Worm (Caenorhabditis elegans) whole organism, mixed stage, embryonic: ENCODE measurements around the gene F38B2.6.

Experiments
- M03D4.4 ChIP-seq: sonication (generic microtip); optimal IDR thresholded peaks from 2 replicates; lab custom pipeline; 2017; ENCODE audit warnings: mild to moderate bottlenecking, missing genetic modification characterization, missing compliant biosample characterization
- bed-3 ChIP-seq: fragments of 200-800 bp; sonication (Bioruptor generic); optimal IDR thresholded peaks from 3 replicates; lab custom pipeline; 2018; ENCODE audit warnings: mild to moderate bottlenecking, missing genetic modification characterization, moderate library complexity, missing compliant biosample characterization
- blmp-1 ChIP-seq: fragments of 150-350 bp; optimal IDR thresholded peaks from 2 replicates; lab custom pipeline; 2014; ENCODE audit warnings: missing biosample characterization, missing genetic modification characterization
- ceh-43 ChIP-seq: fragments of 200-800 bp; sonication (Bioruptor generic); optimal IDR thresholded peaks from 2 replicates; lab custom pipeline; 2018; ENCODE audit warnings: mild to moderate bottlenecking, missing genetic modification characterization, moderate library complexity, missing compliant biosample characterization
- ceh-83 ChIP-seq: fragments of 200-800 bp; sonication (Bioruptor generic); optimal IDR thresholded peaks from 2 replicates; lab custom pipeline; 2018; ENCODE audit warnings: mild to moderate bottlenecking, missing genetic modification characterization, missing compliant biosample characterization
- ces-1 ChIP-seq: fragments of 150-350 bp; optimal IDR thresholded peaks from 2 replicates; lab custom pipeline; 2014; ENCODE audit warnings: missing biosample characterization, missing genetic modification reagents, missing genetic modification characterization
- cnd-1 ChIP-seq: fragments of 200-800 bp; sonication (Bioruptor generic); optimal IDR thresholded peaks from 2 replicates; lab custom pipeline; 2018; ENCODE audit warnings: mild to moderate bottlenecking, missing genetic modification characterization, missing compliant biosample characterization
- drap-1 ChIP-seq: fragments of 200-800 bp; sonication (Bioruptor generic); optimal IDR thresholded peaks from 3 replicates; lab custom pipeline; 2018; ENCODE audit warnings: mild to moderate bottlenecking, missing genetic modification characterization, missing compliant biosample characterization
- elt-3 ChIP-seq: fragments of 150-350 bp; optimal IDR thresholded peaks from 2 replicates; lab custom pipeline; 2014; ENCODE audit warnings: missing biosample characterization, missing genetic modification characterization
- flh-1 ChIP-seq: fragments of 200-800 bp; sonication (Bioruptor generic); optimal IDR thresholded peaks from 2 replicates; lab custom pipeline; 2018; ENCODE audit warnings: mild to moderate bottlenecking, missing genetic modification characterization, moderate library complexity, missing compliant biosample characterization
- ham-2 ChIP-seq: fragments of 200-800 bp; sonication (Bioruptor generic); optimal IDR thresholded peaks from 2 replicates; lab custom pipeline; 2018; ENCODE audit warnings: mild to moderate bottlenecking, missing genetic modification characterization, missing compliant biosample characterization
- hlh-1 ChIP-seq: fragments of 150-350 bp; optimal IDR thresholded peaks from 2 replicates; lab custom pipeline; 2014; ENCODE audit warnings: missing biosample characterization, missing genetic modification reagents, missing genetic modification characterization
- lin-13 ChIP-seq: fragments of 150-350 bp; optimal IDR thresholded peaks from 2 replicates; lab custom pipeline; 2014; ENCODE audit warnings: missing biosample characterization, missing genetic modification characterization
- lin-32 ChIP-seq: fragments of 200-800 bp; sonication (Bioruptor generic); optimal IDR thresholded peaks from 2 replicates; lab custom pipeline; 2018; ENCODE audit warnings: mild to moderate bottlenecking, missing genetic modification characterization, missing compliant biosample characterization
- lsy-2 ChIP-seq: fragments of 150-350 bp; optimal IDR thresholded peaks from 2 replicates; lab custom pipeline; 2014; ENCODE audit warnings: missing biosample characterization, missing genetic modification characterization
- mab-5 ChIP-seq: fragments of 150-350 bp; optimal IDR thresholded peaks from 2 replicates; lab custom pipeline; 2014; ENCODE audit warnings: missing biosample characterization, missing genetic modification characterization
- mep-1 ChIP-seq: fragments of 150-350 bp; optimal IDR thresholded peaks from 2 replicates; lab custom pipeline; 2017; ENCODE audit warnings: missing biosample characterization, missing genetic modification reagents, missing genetic modification characterization, inconsistent platforms
- mls-2 ChIP-seq: sonication (generic microtip); optimal IDR thresholded peaks from 2 replicates; lab custom pipeline; 2016; ENCODE audit warnings: mild to moderate bottlenecking, missing genetic modification characterization, moderate library complexity, missing compliant biosample characterization
- nhr-12 ChIP-seq: fragments of 150-350 bp; optimal IDR thresholded peaks from 2 replicates; lab custom pipeline; 2014; ENCODE audit warnings: missing biosample characterization, missing genetic modification characterization
- nhr-2 ChIP-seq: fragments of 150-350 bp; optimal IDR thresholded peaks from 2 replicates; lab custom pipeline; 2014; ENCODE audit warnings: missing biosample characterization, missing genetic modification characterization
- nhr-237 ChIP-seq: fragments of 150-350 bp; optimal IDR thresholded peaks from 2 replicates; lab custom pipeline; 2014; ENCODE audit warnings: missing biosample characterization, missing genetic modification characterization
- nhr-28 ChIP-seq: fragments of 150-350 bp; optimal IDR thresholded peaks from 2 replicates; lab custom pipeline; 2014; ENCODE audit warnings: missing biosample characterization, missing genetic modification characterization
- nhr-76 ChIP-seq: sonication (generic microtip); optimal IDR thresholded peaks from 2 replicates; lab custom pipeline; 2017; ENCODE audit warnings: missing biosample characterization, missing genetic modification characterization
- pha-4 ChIP-seq: fragments of 150-350 bp; optimal IDR thresholded peaks from 2 replicates; lab custom pipeline; 2018; ENCODE audit warnings: missing biosample characterization, missing genetic modification reagents, missing genetic modification characterization
- sem-2 ChIP-seq: fragments of 200-800 bp; sonication (Bioruptor generic); optimal IDR thresholded peaks from 2 replicates; lab custom pipeline; 2018; ENCODE audit warnings: mild to moderate bottlenecking, missing genetic modification characterization, missing compliant biosample characterization
- snpc-4 ChIP-seq: fragments of 150-350 bp; optimal IDR thresholded peaks from 2 replicates; lab custom pipeline; 2014; ENCODE audit warnings: missing biosample characterization, missing genetic modification characterization
- sptf-1 ChIP-seq: sonication (generic microtip); optimal IDR thresholded peaks from 2 replicates; lab custom pipeline; 2017; ENCODE audit warnings: mild to moderate bottlenecking, missing genetic modification characterization, moderate library complexity, missing compliant biosample characterization
- tbx-8 ChIP-seq: fragments of 200-800 bp; sonication (Bioruptor generic); optimal IDR thresholded peaks from 2 replicates; lab custom pipeline; 2018; ENCODE audit warnings: mild to moderate bottlenecking, missing genetic modification characterization, moderate library complexity, missing compliant biosample characterization
- unc-120 ChIP-seq: sonication (generic microtip); optimal IDR thresholded peaks from 2 replicates; lab custom pipeline; 2017; ENCODE audit warnings: missing genetic modification characterization, missing compliant biosample characterization; ENCODE audit not compliant: poor library complexity, severe bottlenecking
- zip-8 ChIP-seq: fragments of 150-350 bp; optimal IDR thresholded peaks from 2 replicates; lab custom pipeline; 2014; ENCODE audit warnings: missing biosample characterization, missing genetic modification characterization

The F38B2.6 gene

ce11 chrX:11252429-11252828 lies 28.6 kb downstream of the F38B2.6 start:
- TF ChIP-seq bed-3 (GFP tag; lab: Kevin White, UChicago) (peak; percentile 30), mep-1 (tag; lab: Kevin White, UChicago) (peak; percentile 42), snpc-4 (tag; lab: Kevin White, UChicago) (no peak), nhr-76 (no peak), mab-5 (tag; lab: Kevin White, UChicago) (no peak), sem-2 (GFP tag; lab: Kevin White, UChicago) (peak; percentile 65), tbx-8 (GFP tag; lab: Kevin White, UChicago) (peak; percentile 28), lin-32 (GFP tag; lab: Kevin White, UChicago) (peak; percentile 53), cnd-1 (peak; percentile 62), blmp-1 (tag; lab: Kevin White, UChicago) (no peak), nhr-12 (tag; lab: Kevin White, UChicago) (no peak), elt-3 (tag; lab: Kevin White, UChicago) (no peak), flh-1 (GFP tag; lab: Kevin White, UChicago) (peak; percentile 39), M03D4.4 (tag; lab: Kevin White, UChicago) (peak; percentile 69), nhr-237 (tag; lab: Kevin White, UChicago) (no peak), lsy-2 (tag; lab: Kevin White, UChicago) (no peak), hlh-1 (tag; lab: Kevin White, UChicago) (no peak), drap-1 (GFP tag; lab: Kevin White, UChicago) (peak; percentile 61), zip-8 (tag; lab: Kevin White, UChicago) (peak; percentile 32), ceh-83 (peak; percentile 85), unc-120 (tag; lab: Kevin White, UChicago) (peak; percentile 70), ham-2 (peak; percentile 37), ceh-43 (peak; percentile 57), sptf-1 (tag; lab: Kevin White, UChicago) (peak; percentile 73), lin-13 (tag; lab: Kevin White, UChicago) (no peak), mls-2 (tag; lab: Kevin White, UChicago) (peak; percentile 78)

DNA sequence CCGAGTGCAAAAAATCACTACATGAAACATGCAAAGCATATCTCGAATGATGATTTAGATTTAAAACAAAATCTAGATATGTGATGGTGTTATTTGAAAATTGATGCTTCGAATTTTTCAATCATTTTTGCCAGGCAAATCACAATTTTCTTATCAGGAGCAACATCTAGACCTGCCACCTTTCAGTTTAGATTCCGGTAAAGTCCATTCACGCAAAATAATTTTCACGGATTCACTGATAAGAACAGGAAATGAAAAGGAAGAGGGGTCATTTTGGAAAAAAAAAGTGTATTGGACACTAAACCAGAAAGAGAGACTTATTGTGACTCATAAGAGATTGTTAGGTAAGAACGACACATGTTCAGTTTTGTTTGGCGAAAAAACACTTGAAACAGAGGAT lies 29.1 kb downstream of the F38B2.6 start:
- TF ChIP-seq nhr-28 (tag; lab: Kevin White, UChicago) (no peak), hlh-1 (tag; lab: Kevin White, UChicago) (no peak), cnd-1 (no peak), drap-1 (GFP tag; lab: Kevin White, UChicago) (no peak), nhr-237 (tag; lab: Kevin White, UChicago) (no peak), tbx-8 (GFP tag; lab: Kevin White, UChicago) (no peak), mab-5 (tag; lab: Kevin White, UChicago) (no peak), pha-4 (tag; lab: Kevin White, UChicago) (no peak), bed-3 (GFP tag; lab: Kevin White, UChicago) (no peak), unc-120 (tag; lab: Kevin White, UChicago) (no peak)

DNA sequence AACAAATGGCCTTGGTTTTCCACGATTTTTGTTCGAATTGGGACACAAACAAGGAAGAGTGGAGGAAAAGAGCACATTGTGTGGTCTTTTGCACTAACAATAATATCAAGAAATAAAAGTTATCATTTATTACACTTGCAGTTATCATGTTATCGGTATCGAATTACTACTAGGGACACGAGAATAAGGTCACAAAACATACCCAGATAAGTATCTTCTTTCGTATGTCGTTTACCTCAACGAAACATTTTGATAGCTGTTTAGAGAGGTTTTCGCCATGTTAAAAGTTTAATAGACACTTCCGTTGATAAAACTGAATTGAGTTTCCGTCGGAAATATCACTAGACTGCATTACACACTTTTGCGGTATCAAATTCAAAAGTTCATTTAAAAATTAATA lies 30.1 kb downstream of the F38B2.6 start:
- TF ChIP-seq blmp-1 (tag; lab: Kevin White, UChicago) (no peak), ceh-43 (no peak), lsy-2 (tag; lab: Kevin White, UChicago) (no peak), cnd-1 (no peak), elt-3 (tag; lab: Kevin White, UChicago) (no peak), mls-2 (tag; lab: Kevin White, UChicago) (no peak), ces-1 (no peak), flh-1 (GFP tag; lab: Kevin White, UChicago) (no peak), lin-32 (GFP tag; lab: Kevin White, UChicago) (no peak), nhr-12 (tag; lab: Kevin White, UChicago) (no peak), tbx-8 (GFP tag; lab: Kevin White, UChicago) (no peak), mab-5 (tag; lab: Kevin White, UChicago) (no peak), nhr-2 (tag; lab: Kevin White, UChicago) (no peak), zip-8 (tag; lab: Kevin White, UChicago) (no peak), sptf-1 (tag; lab: Kevin White, UChicago) (no peak), snpc-4 (tag; lab: Kevin White, UChicago) (no peak), pha-4 (tag; lab: Kevin White, UChicago) (no peak), nhr-76 (no peak), bed-3 (GFP tag; lab: Kevin White, UChicago) (no peak), lin-13 (tag; lab: Kevin White, UChicago) (no peak)

ce11 chrX:11249392-11249791 lies 31.7 kb downstream of the F38B2.6 start:
- no peak for TF ChIP-seq drap-1 (GFP tag; lab: Kevin White, UChicago)
- TF ChIP-seq cnd-1 = no peak
- no peak for TF ChIP-seq nhr-76
- no peak for TF ChIP-seq sem-2 (GFP tag; lab: Kevin White, UChicago)
- TF ChIP-seq, all 35 proteins: peak for 0
